Worm (Caenorhabditis elegans) whole organism, late embryonic: ENCODE data around the gene nstp-5.

Source experiments
- ets-4 ChIP-seq: sonication (generic microtip); optimal IDR thresholded peaks from 2 replicates; lab custom pipeline; 2016; ENCODE audit warnings: missing genetic modification characterization, missing compliant biosample characterization
- fkh-10 ChIP-seq: fragments of 150-350 bp; optimal IDR thresholded peaks from 2 replicates; lab custom pipeline; 2014; ENCODE audit warnings: missing biosample characterization, missing genetic modification reagents, missing genetic modification characterization
- nhr-11 ChIP-seq: fragments of 150-350 bp; optimal IDR thresholded peaks from 2 replicates; lab custom pipeline; 2014; ENCODE audit warnings: missing biosample characterization, missing genetic modification characterization
- odd-2 ChIP-seq: sonication (generic microtip); optimal IDR thresholded peaks from 2 replicates; lab custom pipeline; 2017; ENCODE audit warnings: antibody characterized with exemption, mild to moderate bottlenecking, missing genetic modification characterization, missing compliant biosample characterization
- pha-4 ChIP-seq: fragments of 150-350 bp; optimal IDR thresholded peaks from 2 replicates; lab custom pipeline; 2018; ENCODE audit warnings: missing biosample characterization, missing genetic modification reagents, missing genetic modification characterization
- tbx-7 ChIP-seq: sonication (generic microtip); optimal IDR thresholded peaks from 2 replicates; lab custom pipeline; 2016; ENCODE audit warnings: missing genotype, missing genetic modification characterization, missing compliant biosample characterization
- unc-86 ChIP-seq: sonication (generic microtip); optimal IDR thresholded peaks from 2 replicates; lab custom pipeline; 2016; ENCODE audit warnings: missing genetic modification characterization, missing compliant biosample characterization

DNA sequence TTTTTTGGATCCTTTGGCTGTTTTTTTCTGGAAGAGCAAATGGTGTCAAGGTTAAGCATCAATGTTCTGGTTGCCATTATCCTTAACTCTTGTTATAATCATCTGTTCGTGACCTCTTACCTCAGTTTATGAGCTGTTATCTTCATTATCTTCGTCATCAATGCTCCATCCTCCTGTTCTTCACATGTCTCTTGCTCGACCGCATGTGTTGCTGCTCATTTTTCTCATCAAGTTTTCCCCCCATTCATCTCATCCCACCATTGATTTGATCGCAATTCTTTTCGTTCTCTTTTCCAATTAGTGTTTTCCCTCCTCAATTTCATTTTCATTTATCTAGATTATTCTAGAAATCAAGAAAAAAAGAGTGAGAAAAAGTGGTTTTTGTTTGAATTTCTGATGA lies 37.8 kb upstream of the nstp-5 start:
- TF ChIP-seq nhr-11 (tag; lab: Kevin White, UChicago): no peak
- TF ChIP-seq pha-4 (tag; lab: Kevin White, UChicago): no peak
- TF ChIP-seq odd-2 (tag; lab: Kevin White, UChicago): no peak
- TF ChIP-seq ets-4 (tag; lab: Kevin White, UChicago): no peak
- TF ChIP-seq unc-86: no peak
- TF ChIP-seq fkh-10 (GFP tag; lab: Kevin White, UChicago): no peak
- TF ChIP-seq tbx-7 (tag; lab: Kevin White, UChicago): no peak
